Worm (Caenorhabditis elegans): Measurements from ENCODE around the gene C35B1.5.

- no peak for TF ChIP-seq ama-1 (optimal IDR thresholded peaks at IDR 0.05)
- no peak for TF ChIP-seq tbx-37 (GFP tag; conservative IDR thresholded peaks at IDR 0.05)
- no peak for TF ChIP-seq ets-7 (tag; optimal IDR thresholded peaks at IDR 0.05)
- TF ChIP-seq flt-1 (GFP tag; IDR thresholded peaks at IDR 0.05): no peak
- no peak for TF ChIP-seq ceh-13 (GFP tag; optimal IDR thresholded peaks at IDR 0.05)
- no peak for TF ChIP-seq ceh-36 (tag; optimal IDR thresholded peaks at IDR 0.05)
- TF ChIP-seq F13C5.2 (tag; optimal IDR thresholded peaks at IDR 0.05): no peak
- TF ChIP-seq tra-4 (tag; optimal IDR thresholded peaks at IDR 0.05): no peak
- TF ChIP-seq hmg-4 (GFP tag; optimal IDR thresholded peaks at IDR 0.05): no peak
These were observed 36.3 kb upstream of the C35B1.5 start, which contains the start of gene F49F1.5 for ce11 chrIV:4120263-4120662.
